Worm (Caenorhabditis elegans) whole organism, late embryonic: ENCODE measurements around the gene B0432.7.

Experiments used
- ama-1 ChIP-seq: fragments of 150-350 bp; optimal IDR thresholded peaks from 2 replicates; lab custom pipeline; 2014
- ceh-24 ChIP-seq: sonication (generic microtip); optimal IDR thresholded peaks from 2 replicates; lab custom pipeline; 2016; ENCODE audit warnings: mild to moderate bottlenecking, missing genetic modification characterization, missing compliant biosample characterization
- ceh-45 ChIP-seq: fragments of 200-800 bp; sonication (Bioruptor generic); IDR thresholded peaks from 2 replicates; pipeline ENCODE4 v1.3.6; 2022; ENCODE audit warnings: missing genetic modification reagents, missing genetic modification characterization, missing compliant biosample characterization
- eyg-1 ChIP-seq: sonication (generic microtip); optimal IDR thresholded peaks from 2 replicates; lab custom pipeline; 2016; ENCODE audit warnings: missing genotype, missing genetic modification characterization, missing compliant biosample characterization
- fkh-6 ChIP-seq: sonication (generic microtip); optimal IDR thresholded peaks from 2 replicates; lab custom pipeline; 2016; ENCODE audit warnings: missing genetic modification characterization, missing compliant biosample characterization
- gmeb-2 ChIP-seq: sonication (generic microtip); optimal IDR thresholded peaks from 2 replicates; lab custom pipeline; 2016; ENCODE audit warnings: missing genetic modification characterization, inconsistent platforms, missing compliant biosample characterization
- hlh-30 ChIP-seq: sonication (generic microtip); optimal IDR thresholded peaks from 2 replicates; lab custom pipeline; 2017; ENCODE audit warnings: antibody characterized with exemption, missing genetic modification characterization, missing compliant biosample characterization; ENCODE audit not compliant: insufficient read depth
- hlh-6 ChIP-seq: sonication (generic microtip); optimal IDR thresholded peaks from 2 replicates; lab custom pipeline; 2016; ENCODE audit warnings: missing genotype, missing genetic modification characterization, missing compliant biosample characterization
- npax-4 ChIP-seq: sonication (generic microtip); optimal IDR thresholded peaks from 2 replicates; lab custom pipeline; 2016; ENCODE audit warnings: missing genetic modification characterization, missing compliant biosample characterization
- pqm-1 ChIP-seq: sonication (generic microtip); optimal IDR thresholded peaks from 2 replicates; lab custom pipeline; 2016; ENCODE audit warnings: missing genetic modification characterization, missing compliant biosample characterization
- sdc-2 ChIP-seq: sonication (generic microtip); optimal IDR thresholded peaks from 2 replicates; lab custom pipeline; 2016; ENCODE audit warnings: missing genotype, missing genetic modification characterization, missing compliant biosample characterization
- tbx-2 ChIP-seq: sonication (generic microtip); optimal IDR thresholded peaks from 2 replicates; lab custom pipeline; 2016; ENCODE audit warnings: missing genetic modification characterization, missing compliant biosample characterization

- TF ChIP-seq sdc-2, result no peak
- no peak for TF ChIP-seq ama-1 (lab: Kevin White, UChicago)
- no peak for TF ChIP-seq npax-4 (tag; lab: Kevin White, UChicago)
- no peak for TF ChIP-seq hlh-30 (tag; lab: Kevin White, UChicago)
- no peak for TF ChIP-seq pqm-1 (tag; lab: Kevin White, UChicago)
- TF ChIP-seq fkh-6 (tag; lab: Kevin White, UChicago), result no peak
- no peak for TF ChIP-seq ceh-24 (tag; lab: Kevin White, UChicago)
- no peak for TF ChIP-seq hlh-6 (tag; lab: Kevin White, UChicago)
- no peak for TF ChIP-seq eyg-1 (tag; lab: Kevin White, UChicago)
- no peak for TF ChIP-seq tbx-2 (tag; lab: Kevin White, UChicago)
- no peak for TF ChIP-seq gmeb-2 (tag; lab: Kevin White, UChicago)
- no peak for TF ChIP-seq ceh-45 (GFP tag; lab: Robert Waterston, UW)
Observed at ce11 chrII:290282-290681, 16.5 kb upstream of the B0432.7 start, which contains the start of gene djr-1.1.
